Fruit fly (Drosophila melanogaster): ENCODE data around the gene Cbp80.

Gene Cbp80

DNA sequence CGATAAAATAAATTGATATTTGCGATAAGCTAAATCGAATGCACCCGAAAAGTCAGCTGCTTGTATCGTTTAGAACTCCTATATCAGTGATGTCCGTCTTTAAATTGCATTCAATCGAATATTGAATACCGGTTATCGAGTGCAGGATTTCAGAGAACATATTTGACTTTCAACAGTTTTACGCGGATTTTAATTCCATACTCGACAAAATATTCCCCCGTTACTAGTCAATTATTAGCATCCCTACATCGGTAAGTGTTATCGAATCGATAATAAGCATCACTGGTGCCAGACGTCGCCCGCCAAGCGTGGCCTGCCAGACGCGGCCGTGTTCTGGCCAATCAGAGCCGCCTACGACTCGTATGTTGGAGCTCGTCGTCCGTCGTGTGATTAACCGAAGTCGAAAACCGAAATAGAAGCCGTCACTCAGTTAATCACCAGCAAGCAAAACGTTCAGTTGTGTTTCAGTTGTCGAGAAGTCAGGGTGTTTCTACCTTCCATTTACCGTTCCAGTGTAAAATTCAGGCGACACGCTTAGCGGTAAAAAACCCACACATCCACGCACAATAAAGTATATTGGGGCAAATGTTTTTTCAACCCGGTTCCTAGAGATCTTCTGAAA lies 38.1 kb downstream of the Cbp80 start, which contains the start of gene ctp (continued):
- TF ChIP-seq CG14710 (tag; optimal IDR thresholded peaks at IDR 0.05) (peak; percentile 49), insv (GFP tag; optimal IDR thresholded peaks at IDR 0.05) (peak in 1 of 2 experiments; percentile 24), ems (GFP tag; optimal IDR thresholded peaks at IDR 0.05) (peak; percentile 23), CG11093 (GFP tag; IDR thresholded peaks at IDR 0.05) (no peak), CG2199 (GFP tag; IDR thresholded peaks at IDR 0.05) (no peak), CG17385 (GFP tag; optimal IDR thresholded peaks at IDR 0.05) (peak; percentile 41), CG43689 (GFP tag; IDR thresholded peaks at IDR 0.05) (no peak), Vsx1 (GFP tag; optimal IDR thresholded peaks at IDR 0.05) (peak; percentile 0), Nf-YB (GFP tag; optimal IDR thresholded peaks at IDR 0.05) (peak; percentile 98), br (optimal IDR thresholded peaks at IDR 0.05) (no peak), Oaz (GFP tag; IDR thresholded peaks at IDR 0.05) (no peak), CG17328 (GFP tag; IDR thresholded peaks at IDR 0.05) (peak; percentile 38; the same call in 1 of the 2 replicates), Lpt (GFP tag; optimal IDR thresholded peaks at IDR 0.05) (no peak), tll (GFP tag; optimal IDR thresholded peaks at IDR 0.05) (peak in 1 of 2 experiments; percentile 59), HHEX (GFP tag; optimal IDR thresholded peaks at IDR 0.05) (peak; percentile 58), CG13287 (GFP tag; IDR thresholded peaks at IDR 0.05; ENCODE audit: partially characterized antibody) (peak; percentile 76), Ssrp (tag; optimal IDR thresholded peaks at IDR 0.05) (no peak), ash1 (GFP tag; optimal IDR thresholded peaks at IDR 0.05) (peak; percentile 12), CG17612 (GFP tag; IDR thresholded peaks at IDR 0.05) (no peak), chif (GFP tag; optimal IDR thresholded peaks at IDR 0.05) (peak; percentile 21 to 39), Rx (GFP tag; IDR thresholded peaks at IDR 0.05) (no peak), Six4 (GFP tag; optimal IDR thresholded peaks at IDR 0.05) (no peak), cg (GFP tag; optimal IDR thresholded peaks at IDR 0.05) (peak; percentile 53), CG4820 (GFP tag; optimal IDR thresholded peaks at IDR 0.05) (no peak), Max (GFP tag; optimal IDR thresholded peaks at IDR 0.05) (no peak), Oli (tag; optimal IDR thresholded peaks at IDR 0.05) (peak; percentile 30), CG12942 (GFP tag; optimal IDR thresholded peaks at IDR 0.05) (no peak), CG6765 (GFP tag; optimal IDR thresholded peaks at IDR 0.05) (no peak), Adf1 (GFP tag; IDR thresholded peaks at IDR 0.05) (peak; percentile 45; the same call in 1 of the 2 replicates), bowl (GFP tag; IDR thresholded peaks at IDR 0.05) (no peak), Lhr (GFP tag; optimal IDR thresholded peaks at IDR 0.05) (peak; percentile 58), zfh1 (GFP tag; IDR thresholded peaks at IDR 0.05) (peak; percentile 38; the same call in 1 of the 3 replicates), dan (GFP tag; IDR thresholded peaks at IDR 0.05) (no peak), B-H2 (GFP tag; optimal IDR thresholded peaks at IDR 0.05) (peak; percentile 56), CG2116 (GFP tag; optimal IDR thresholded peaks at IDR 0.05) (peak; percentile 95), Dref (GFP tag; IDR thresholded peaks at IDR 0.05) (peak; percentile 67), Sry-β (GFP tag; optimal IDR thresholded peaks at IDR 0.05) (peak; percentile 94), Doc3 (GFP tag; IDR thresholded peaks at IDR 0.05; ENCODE audit: partially characterized antibody) (peak; percentile 65; the same call in 2 of the 3 replicates), run (tag; optimal IDR thresholded peaks at IDR 0.05) (no peak), YL-1 (GFP tag; optimal IDR thresholded peaks at IDR 0.05) (peak; percentile 84), mirr (GFP tag; optimal IDR thresholded peaks at IDR 0.05) (peak; percentile 64), CG1024 (GFP tag; IDR thresholded peaks at IDR 0.05) (no peak), NC2α (GFP tag; optimal IDR thresholded peaks at IDR 0.05) (no peak), Hmx (GFP tag; optimal IDR thresholded peaks at IDR 0.05) (no peak), CG18476 (GFP tag; optimal IDR thresholded peaks at IDR 0.05) (no peak), Hsf (GFP tag; optimal IDR thresholded peaks at IDR 0.05) (peak; percentile 41), PHDP (tag; optimal IDR thresholded peaks at IDR 0.05) (peak; percentile 44), CG17802 (tag; optimal IDR thresholded peaks at IDR 0.05) (no peak), Eip74EF (GFP tag; optimal IDR thresholded peaks at IDR 0.05) (no peak), grn (GFP tag; optimal IDR thresholded peaks at IDR 0.05) (no peak)
